Fruit fly (Drosophila melanogaster) whole organism, prepupa: ENCODE results near the gene CG8543.
A peak's percentile ranks its signal among the peaks of the same experiment; 100 is the strongest.

ENCODE experiments used
- CG10631 ChIP-seq: fragments of 200-800 bp; sonication (Bioruptor generic); optimal IDR thresholded peaks from 2 replicates; lab custom pipeline; 2016; ENCODE audit warnings: missing biosample characterization, missing genetic modification characterization
- CG1621 ChIP-seq: fragments of 200-800 bp; sonication (Bioruptor generic); optimal IDR thresholded peaks from 3 replicates; lab custom pipeline; 2018; ENCODE audit warnings: missing biosample characterization, mild to moderate bottlenecking, missing genetic modification characterization
- CG16779 ChIP-seq: fragments of 200-800 bp; sonication (Bioruptor generic); optimal IDR thresholded peaks from 3 replicates; lab custom pipeline; 2017; ENCODE audit warnings: missing biosample characterization, mild to moderate bottlenecking, missing genetic modification characterization
- CG3032 ChIP-seq: fragments of 200-800 bp; optimal IDR thresholded peaks from 2 replicates; lab custom pipeline; 2019; ENCODE audit warnings: missing biosample characterization, mild to moderate bottlenecking, missing genetic modification characterization, moderate library complexity
- CG31627 ChIP-seq: fragments of 200-800 bp; sonication (Bioruptor generic); optimal IDR thresholded peaks from 3 replicates; lab custom pipeline; 2016; ENCODE audit warnings: missing biosample characterization, missing genetic modification characterization
- CG34406 ChIP-seq: fragments of 200-800 bp; sonication (Bioruptor generic); optimal IDR thresholded peaks from 3 replicates; lab custom pipeline; 2016; ENCODE audit warnings: missing biosample characterization, missing genetic modification characterization
- CG3919 ChIP-seq: fragments of 200-800 bp; sonication (Bioruptor generic); optimal IDR thresholded peaks from 3 replicates; lab custom pipeline; 2016; ENCODE audit warnings: missing biosample characterization, missing genetic modification characterization
- CG6163 ChIP-seq: fragments of 200-800 bp; sonication (Bioruptor generic); IDR thresholded peaks from 3 replicates; pipeline ENCODE4 v1.3.6; 2022; ENCODE audit warnings: missing biosample characterization, missing genetic modification characterization
- CG6276 ChIP-seq: fragments of 200-800 bp; sonication (Bioruptor generic); optimal IDR thresholded peaks from 2 replicates; lab custom pipeline; 2017; ENCODE audit warnings: missing biosample characterization, mild to moderate bottlenecking, missing genetic modification characterization
- CG6792 ChIP-seq: fragments of 200-800 bp; sonication (Bioruptor generic); optimal IDR thresholded peaks from 3 replicates; lab custom pipeline; 2016; ENCODE audit warnings: missing biosample characterization, missing genetic modification characterization
- CG6808 ChIP-seq: fragments of 200-800 bp; sonication (Bioruptor generic); optimal IDR thresholded peaks from 3 replicates; lab custom pipeline; 2017; ENCODE audit warnings: missing biosample characterization, missing genetic modification characterization, mild to moderate bottlenecking, moderate library complexity, missing genetic modification reagents
- CG6854 ChIP-seq: fragments of 200-800 bp; sonication (Bioruptor generic); optimal IDR thresholded peaks from 2 replicates; lab custom pipeline; 2017; ENCODE audit warnings: missing biosample characterization, mild to moderate bottlenecking, missing genetic modification characterization
- CG7368 ChIP-seq: fragments of 200-800 bp; sonication (Bioruptor generic); optimal IDR thresholded peaks from 3 replicates; lab custom pipeline; 2016; ENCODE audit warnings: missing biosample characterization, missing genetic modification characterization
- CG8119 ChIP-seq: fragments of 200-800 bp; sonication (Bioruptor generic); IDR thresholded peaks from 3 replicates; pipeline ENCODE4 v1.3.6; 2022; ENCODE audit warnings: missing biosample characterization, missing genetic modification characterization
- CG8319 ChIP-seq: fragments of 200-800 bp; sonication (Bioruptor generic); optimal IDR thresholded peaks from 3 replicates; lab custom pipeline; 2016; ENCODE audit warnings: missing biosample characterization, missing genetic modification characterization
- CG8632 ChIP-seq: fragments of 200-800 bp; sonication (Bioruptor generic); optimal IDR thresholded peaks from 3 replicates; lab custom pipeline; 2016; ENCODE audit warnings: missing biosample characterization, missing genetic modification characterization
- CG9139 ChIP-seq: fragments of 200-800 bp; sonication (Bioruptor generic); optimal IDR thresholded peaks from 3 replicates; lab custom pipeline; 2017; ENCODE audit warnings: missing biosample characterization, mild to moderate bottlenecking, missing genetic modification characterization
- Eip75B ChIP-seq: fragments of 200-800 bp; sonication (Bioruptor generic); optimal IDR thresholded peaks from 3 replicates; lab custom pipeline; 2016; ENCODE audit warnings: missing biosample characterization, missing genetic modification characterization
- Eip78C ChIP-seq: fragments of 200-800 bp; sonication (Bioruptor generic); peaks from one replicate; lab custom pipeline; 2016; ENCODE audit warnings: missing biosample characterization, missing genetic modification characterization
- Eip93F ChIP-seq: fragments of 200-800 bp; sonication (Bioruptor generic); optimal IDR thresholded peaks from 2 replicates; lab custom pipeline; 2016; ENCODE audit warnings: missing biosample characterization, mild to moderate bottlenecking, missing genetic modification characterization
- Ets21C ChIP-seq: fragments of 200-800 bp; sonication (Bioruptor generic); optimal IDR thresholded peaks from 3 replicates; lab custom pipeline; 2016; ENCODE audit warnings: missing biosample characterization, missing genetic modification characterization
- Ets96B ChIP-seq: fragments of 200-800 bp; optimal IDR thresholded peaks from 2 replicates; lab custom pipeline; 2019; ENCODE audit warnings: missing biosample characterization, mild to moderate bottlenecking, missing genetic modification characterization, moderate library complexity
- Gug ChIP-seq: fragments of 200-800 bp; sonication (Bioruptor generic); IDR thresholded peaks from 2 replicates; pipeline ENCODE4 v1.3.6; 2022; ENCODE audit warnings: missing biosample characterization, missing genetic modification characterization
- Hr38 ChIP-seq: sonication (Bioruptor generic); optimal IDR thresholded peaks from 2 replicates; lab custom pipeline; 2016; ENCODE audit warnings: missing biosample characterization, missing genetic modification characterization
- Hr39 ChIP-seq: fragments of 200-800 bp; sonication (Bioruptor generic); optimal IDR thresholded peaks from 2 replicates; lab custom pipeline; 2016; ENCODE audit warnings: missing biosample characterization, missing genetic modification characterization
- Lpt ChIP-seq: fragments of 200-800 bp; sonication (Bioruptor generic); optimal IDR thresholded peaks from 3 replicates; lab custom pipeline; 2016; ENCODE audit warnings: missing biosample characterization, missing genetic modification characterization
- Met ChIP-seq: fragments of 200-800 bp; sonication (Bioruptor generic); optimal IDR thresholded peaks from 3 replicates; lab custom pipeline; 2016; ENCODE audit warnings: missing biosample characterization, missing genetic modification characterization
- OdsH ChIP-seq: fragments of 200-800 bp; sonication (Bioruptor generic); optimal IDR thresholded peaks from 3 replicates; lab custom pipeline; 2016; ENCODE audit warnings: missing biosample characterization, missing genetic modification characterization
- Smox ChIP-seq: fragments of 200-800 bp; sonication (Bioruptor generic); optimal IDR thresholded peaks from 3 replicates; lab custom pipeline; 2016; ENCODE audit warnings: missing biosample characterization, missing genetic modification characterization
- Sox102F ChIP-seq: fragments of 200-800 bp; sonication (Bioruptor generic); optimal IDR thresholded peaks from 2 replicates; lab custom pipeline; 2016; ENCODE audit warnings: missing biosample characterization, mild to moderate bottlenecking, missing genetic modification characterization
- Sox15 ChIP-seq: fragments of 200-800 bp; sonication (Bioruptor generic); optimal IDR thresholded peaks from 3 replicates; lab custom pipeline; 2016; ENCODE audit warnings: missing biosample characterization, missing genetic modification characterization
- achi ChIP-seq: fragments of 200-800 bp; sonication (Bioruptor generic); optimal IDR thresholded peaks from 3 replicates; lab custom pipeline; 2016; ENCODE audit warnings: missing biosample characterization, missing genetic modification characterization
- acj6 ChIP-seq: fragments of 200-800 bp; sonication (Bioruptor generic); optimal IDR thresholded peaks from 3 replicates; lab custom pipeline; 2016; ENCODE audit warnings: missing biosample characterization, missing genetic modification characterization
- cyc ChIP-seq: fragments of 200-800 bp; sonication (Bioruptor generic); optimal IDR thresholded peaks from 3 replicates; lab custom pipeline; 2016; ENCODE audit warnings: missing biosample characterization, missing genetic modification characterization
- dac ChIP-seq: fragments of 200-800 bp; sonication (Bioruptor generic); optimal IDR thresholded peaks from 2 replicates; lab custom pipeline; 2017; ENCODE audit warnings: missing biosample characterization, mild to moderate bottlenecking, missing genetic modification characterization
- dsx ChIP-seq: fragments of 200-800 bp; optimal IDR thresholded peaks from 3 replicates; lab custom pipeline; 2019; ENCODE audit warnings: missing biosample characterization, mild to moderate bottlenecking, missing genetic modification characterization, moderate library complexity; ENCODE audit not compliant: poor library complexity, severe bottlenecking
- eg ChIP-seq: fragments of 200-800 bp; sonication (Bioruptor generic); IDR thresholded peaks from 3 replicates; pipeline ENCODE4 v1.3.6; 2022; ENCODE audit warnings: missing biosample characterization, missing genetic modification characterization
- esn ChIP-seq: fragments of 200-800 bp; sonication (Bioruptor generic); optimal IDR thresholded peaks from 2 replicates; lab custom pipeline; 2016; ENCODE audit warnings: missing biosample characterization, mild to moderate bottlenecking, missing genetic modification characterization, moderate library complexity
- fd85E ChIP-seq: fragments of 200-800 bp; sonication (Bioruptor generic); optimal IDR thresholded peaks from 3 replicates; lab custom pipeline; 2016; ENCODE audit warnings: missing biosample characterization, missing genetic modification characterization
- fkh ChIP-seq: fragments of 200-800 bp; sonication (Bioruptor generic); optimal IDR thresholded peaks from 3 replicates; lab custom pipeline; 2017; ENCODE audit warnings: missing biosample characterization, mild to moderate bottlenecking, missing genetic modification characterization, moderate library complexity
- pdm3 ChIP-seq: fragments of 200-800 bp; sonication (Bioruptor generic); optimal IDR thresholded peaks from 3 replicates; lab custom pipeline; 2016; ENCODE audit warnings: missing biosample characterization, missing genetic modification characterization
- salr ChIP-seq, 2 experiments: fragments of 200-800 bp; sonication (Bioruptor generic); optimal IDR thresholded peaks; 3 replicates each; lab custom pipeline; 2016 to 2018; ENCODE audit warnings: missing biosample characterization in 2 of 2, missing genetic modification characterization in 2 of 2, mild to moderate bottlenecking in 1 of 2
- spab ChIP-seq: fragments of 200-800 bp; sonication (Bioruptor generic); optimal IDR thresholded peaks from 2 replicates; lab custom pipeline; 2017; ENCODE audit warnings: missing biosample characterization, mild to moderate bottlenecking, missing genetic modification characterization, missing genetic modification reagents
- svp ChIP-seq: fragments of 200-800 bp; sonication (Bioruptor generic); peaks from one replicate; lab custom pipeline; 2016; ENCODE audit warnings: missing biosample characterization, missing genetic modification characterization
- vri ChIP-seq: fragments of 200-800 bp; sonication (Bioruptor generic); optimal IDR thresholded peaks from 3 replicates; lab custom pipeline; 2016; ENCODE audit warnings: missing biosample characterization, mild to moderate bottlenecking, missing genetic modification characterization

CG8543 gene

DNA sequence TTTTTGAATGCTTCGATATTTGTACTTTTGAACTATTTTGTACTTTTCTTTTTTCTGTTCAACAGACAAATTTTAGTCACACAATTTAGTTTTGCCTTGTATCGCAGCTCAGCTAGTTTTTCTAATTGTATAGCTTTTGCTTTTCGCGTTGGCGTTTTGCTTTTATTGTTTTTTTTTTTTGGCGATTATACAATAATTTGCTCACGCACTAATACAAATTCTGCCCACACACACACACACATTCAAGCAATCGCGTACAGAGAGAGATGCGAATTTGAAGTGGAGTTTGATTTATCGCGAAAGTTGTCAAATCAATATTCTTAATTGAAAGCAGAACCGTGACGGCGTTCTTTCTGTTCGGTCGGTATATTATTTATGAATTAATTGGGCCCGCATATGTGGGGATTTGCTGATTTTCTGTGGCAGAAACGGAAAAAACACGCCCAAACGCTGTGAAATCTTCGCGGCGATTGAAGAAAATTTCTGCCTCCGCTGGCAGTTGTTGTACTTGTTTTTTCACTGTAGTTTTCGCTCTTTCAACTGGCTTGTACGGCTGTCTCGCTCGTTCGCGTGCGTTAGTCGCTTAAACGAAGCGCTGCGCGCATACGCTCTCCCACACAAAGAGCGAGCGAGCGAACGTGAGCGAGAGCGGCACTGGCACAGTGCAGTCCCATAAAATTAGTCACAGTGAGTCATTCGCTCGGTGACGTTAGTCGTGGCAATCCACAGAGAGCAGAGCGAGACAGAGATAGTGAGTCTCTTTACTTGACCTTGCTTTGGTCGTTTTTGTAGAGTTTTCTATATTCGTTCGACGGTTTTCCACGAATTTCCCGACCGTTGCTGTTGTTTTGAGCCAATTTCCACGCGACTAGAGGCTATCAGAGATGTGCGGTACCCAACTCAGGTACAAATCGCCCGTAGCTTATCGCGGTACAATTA, 35.1 kb downstream of the CG8543 start, which contains the start of gene Rac2 (continued):
- TF ChIP-seq CG8319 (GFP tag; lab: Kevin White, UChicago): no peak
- TF ChIP-seq acj6 (GFP tag; lab: Kevin White, UChicago): peak; percentile 22
- peak; percentile 28 for TF ChIP-seq Hr39
- peak; percentile 52 for TF ChIP-seq dsx (GFP tag; lab: Kevin White, UChicago)
- TF ChIP-seq svp (GFP tag; lab: Kevin White, UChicago): peak; percentile 88
- TF ChIP-seq pdm3: peak; percentile 41
- TF ChIP-seq CG8119 (GFP tag; lab: Robert Waterston, UW): peak; percentile 57
- TF ChIP-seq CG10631 (GFP tag; lab: Kevin White, UChicago): peak; percentile 47
- TF ChIP-seq CG8632 (GFP tag; lab: Kevin White, UChicago): no peak
- peak; percentile 46 to 67 for TF ChIP-seq salr (GFP tag; optimal IDR thresholded peaks at IDR 0.05; lab: Kevin White, UChicago)
- peak; percentile 64; the same call in 2 of the 3 replicates for TF ChIP-seq eg
- TF ChIP-seq CG6163 (GFP tag; lab: Robert Waterston, UW): peak; percentile 74
- no peak; the same call in 1 of the 2 replicates for TF ChIP-seq Gug (GFP tag; lab: Robert Waterston, UW)
- peak; percentile 9 for TF ChIP-seq CG16779 (tag; lab: Kevin White, UChicago)
- TF ChIP-seq CG34406: peak; percentile 7
- peak; percentile 51 for TF ChIP-seq CG6854 (GFP tag; lab: Kevin White, UChicago)

DNA sequence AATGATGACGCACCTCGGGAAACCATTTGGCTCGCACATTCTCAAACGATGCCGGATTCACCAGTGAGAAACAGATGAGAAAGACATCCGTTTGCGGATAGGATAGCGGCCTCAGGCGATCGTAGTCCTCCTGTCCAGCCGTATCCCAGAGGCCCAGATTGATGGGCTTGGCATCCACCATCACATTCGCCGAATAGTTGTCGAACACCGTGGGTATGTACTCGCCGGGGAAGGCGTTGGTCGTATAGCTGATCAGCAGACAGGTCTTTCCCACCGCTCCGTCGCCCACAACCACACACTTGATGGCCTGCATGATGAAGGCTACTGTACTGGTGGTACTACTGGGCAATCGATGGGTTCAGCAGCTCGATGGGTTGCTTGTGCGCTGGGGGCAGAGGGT, 35.9 kb downstream of the CG8543 start:
- TF ChIP-seq fkh: no peak
- TF ChIP-seq Smox: no peak
- TF ChIP-seq CG6808: no peak
- no peak for TF ChIP-seq Sox15 (GFP tag; lab: Kevin White, UChicago)
- TF ChIP-seq vri (GFP tag; lab: Kevin White, UChicago): no peak
- TF ChIP-seq esn (GFP tag; lab: Kevin White, UChicago): no peak
- no peak for TF ChIP-seq cyc
- no peak for TF ChIP-seq CG9139 (GFP tag; lab: Kevin White, UChicago)
- TF ChIP-seq fd85E: no peak
- no peak for TF ChIP-seq Sox102F (GFP tag; lab: Kevin White, UChicago)
- TF ChIP-seq Eip75B (GFP tag; lab: Kevin White, UChicago): no peak

DNA sequence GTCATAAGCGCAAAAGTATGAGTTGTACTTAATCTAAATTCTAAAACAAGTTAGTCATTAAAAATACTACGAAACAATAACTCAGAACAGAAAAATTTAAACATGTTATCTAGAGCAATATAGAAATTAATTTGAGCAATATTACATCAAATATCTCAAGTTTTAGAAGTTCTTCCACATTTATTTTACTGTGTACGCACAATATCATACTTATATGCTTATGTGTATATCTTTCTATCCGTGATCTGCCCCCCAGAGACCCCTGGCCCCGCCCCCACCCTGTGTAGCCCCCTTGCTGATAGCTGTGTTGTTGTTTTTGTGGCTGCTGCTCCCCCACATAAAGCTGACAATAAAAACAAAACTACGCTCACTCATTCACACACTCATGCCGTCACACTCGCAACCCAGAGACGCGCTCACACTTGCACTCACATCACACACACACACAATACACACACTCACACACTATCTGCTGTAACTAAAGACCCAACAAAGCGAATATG, 36.7 kb downstream of the CG8543 start:
- TF ChIP-seq Hr38 (GFP tag; lab: Kevin White, UChicago): no peak
- TF ChIP-seq CG3919 (GFP tag; lab: Kevin White, UChicago): no peak
- peak; percentile 40 for TF ChIP-seq CG3032 (tag; lab: Kevin White, UChicago)
- no peak for TF ChIP-seq esn (GFP tag; lab: Kevin White, UChicago)
- TF ChIP-seq CG34406: peak; percentile 0
- peak; percentile 33 for TF ChIP-seq dsx (GFP tag; lab: Kevin White, UChicago)
- TF ChIP-seq cyc: no peak
- TF ChIP-seq CG9139 (GFP tag; lab: Kevin White, UChicago): peak; percentile 42
- peak; percentile 25 for TF ChIP-seq CG1621 (tag; lab: Kevin White, UChicago)
- peak; percentile 36 for TF ChIP-seq OdsH
- TF ChIP-seq CG6792 (GFP tag; lab: Kevin White, UChicago): no peak
- TF ChIP-seq CG16779 (tag; lab: Kevin White, UChicago): peak; percentile 8
- peak; percentile 24 for TF ChIP-seq dac (GFP tag; lab: Kevin White, UChicago)
- TF ChIP-seq CG6808: peak; percentile 63
- no peak for TF ChIP-seq CG7368 (GFP tag; lab: Kevin White, UChicago)
- TF ChIP-seq CG31627 (GFP tag; lab: Kevin White, UChicago): no peak
- TF ChIP-seq CG6163 (GFP tag; lab: Robert Waterston, UW): peak; percentile 78
- peak; percentile 47 for TF ChIP-seq Ets96B (tag; lab: Kevin White, UChicago)
- TF ChIP-seq achi (GFP tag; lab: Kevin White, UChicago): no peak
- TF ChIP-seq Gug (GFP tag; lab: Robert Waterston, UW): peak; percentile 68
- TF ChIP-seq eg: peak; percentile 78
- TF ChIP-seq Eip78C: no peak
- no peak for TF ChIP-seq acj6 (GFP tag; lab: Kevin White, UChicago)
- no peak for TF ChIP-seq Ets21C (GFP tag; lab: Kevin White, UChicago)
- peak; percentile 2 for TF ChIP-seq CG6276
- no peak for TF ChIP-seq Eip93F
- no peak for TF ChIP-seq Met (GFP tag; lab: Kevin White, UChicago)
- no peak for TF ChIP-seq svp (GFP tag; lab: Kevin White, UChicago)
- TF ChIP-seq Lpt: peak; percentile 44
- TF ChIP-seq spab: peak; percentile 22
